Fruit fly (Drosophila melanogaster): ENCODE measurements around the gene CG11109.

CG11109 gene

DNA sequence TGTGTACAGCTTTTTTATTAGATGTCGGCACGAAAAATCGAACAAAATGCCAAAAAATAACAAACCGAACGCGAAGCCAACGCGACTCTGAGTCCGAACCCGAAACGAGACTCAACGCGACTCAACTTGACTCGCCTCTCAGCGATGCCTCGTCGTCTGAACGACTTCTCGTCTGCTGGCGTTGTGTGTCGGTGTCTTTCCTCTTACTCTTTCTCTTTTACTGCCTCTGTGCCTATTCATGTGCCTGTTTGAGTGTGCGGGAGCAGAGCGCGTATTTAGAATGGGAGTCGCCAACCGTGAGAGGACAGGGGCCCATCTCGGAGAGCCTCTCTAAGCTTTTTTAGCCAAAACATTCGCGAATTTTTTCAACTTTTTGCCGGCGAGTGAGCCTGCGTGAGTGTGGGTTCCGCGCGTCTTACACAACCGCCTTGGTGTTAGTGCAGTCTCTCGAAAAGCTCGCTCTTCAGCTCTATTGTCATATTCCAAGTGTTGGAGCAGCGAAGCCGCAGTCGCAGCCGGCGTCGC lies 47.3 kb upstream of the CG11109 start (continued):
- no peak for TF ChIP-seq onecut (GFP tag; IDR thresholded peaks at IDR 0.05)
- TF ChIP-seq chinmo (GFP tag; IDR thresholded peaks at IDR 0.05; ENCODE audit: partially characterized antibody): peak; percentile 90; the same call in 3 of the 4 replicates
- TF ChIP-seq Adf1 (GFP tag; IDR thresholded peaks at IDR 0.05): peak; percentile 95
- TF ChIP-seq az2 (GFP tag; optimal IDR thresholded peaks at IDR 0.05): no peak
- TF ChIP-seq pho (GFP tag; optimal IDR thresholded peaks at IDR 0.05): no peak
- no peak for TF ChIP-seq gro (GFP tag; optimal IDR thresholded peaks at IDR 0.05)
- no peak for TF ChIP-seq sd (tag; optimal IDR thresholded peaks at IDR 0.05)
- TF ChIP-seq esg (GFP tag; conservative IDR thresholded peaks at IDR 0.05): no peak
- TF ChIP-seq CG1603 (tag; optimal IDR thresholded peaks at IDR 0.05): no peak
- no peak for TF ChIP-seq CG2199 (GFP tag; IDR thresholded peaks at IDR 0.05)
- peak; percentile 83 for TF ChIP-seq CG3163 (GFP tag; optimal IDR thresholded peaks at IDR 0.05)
- peak; percentile 69 for TF ChIP-seq CG10543 (GFP tag; optimal IDR thresholded peaks at IDR 0.05)
- no peak for TF ChIP-seq CG15479 (GFP tag; optimal IDR thresholded peaks at IDR 0.05)
- no peak for TF ChIP-seq NC2β (GFP tag; optimal IDR thresholded peaks at IDR 0.05)
- TF ChIP-seq gfzf (GFP tag; optimal IDR thresholded peaks at IDR 0.05): no peak
- TF ChIP-seq seq (GFP tag; IDR thresholded peaks at IDR 0.05): peak; percentile 33; the same call in 1 of the 2 replicates
- peak; percentile 34 for TF ChIP-seq CG18599 (GFP tag; optimal IDR thresholded peaks at IDR 0.05)
- no peak for TF ChIP-seq TFAM (GFP tag; optimal IDR thresholded peaks at IDR 0.05)
- TF ChIP-seq Abd-B (GFP tag; optimal IDR thresholded peaks at IDR 0.05): no peak
- no peak for TF ChIP-seq Xrp1 (GFP tag; IDR thresholded peaks at IDR 0.05)
- TF ChIP-seq bigmax (GFP tag; optimal IDR thresholded peaks at IDR 0.05): no peak
- TF ChIP-seq lbe (GFP tag; optimal IDR thresholded peaks at IDR 0.05): peak; percentile 91
- TF ChIP-seq B-H1 (GFP tag; IDR thresholded peaks at IDR 0.05): no peak
- TF ChIP-seq CG2202 (tag; optimal IDR thresholded peaks at IDR 0.05): no peak
- TF ChIP-seq Dad (GFP tag; optimal IDR thresholded peaks at IDR 0.05): no peak
- peak; percentile 19 for TF ChIP-seq CG13296 (GFP tag; optimal IDR thresholded peaks at IDR 0.05)
- TF ChIP-seq dati (GFP tag; IDR thresholded peaks at IDR 0.05): no peak
- TF ChIP-seq nau (GFP tag; optimal IDR thresholded peaks at IDR 0.05): peak; percentile 32
- TF ChIP-seq z (GFP tag; IDR thresholded peaks at IDR 0.05): peak; percentile 15; the same call in 1 of the 3 replicates
- peak; percentile 12 for TF ChIP-seq caup (GFP tag; optimal IDR thresholded peaks at IDR 0.05; ENCODE audit: severe bottlenecking)
- TF ChIP-seq nom (GFP tag; optimal IDR thresholded peaks at IDR 0.05): peak; percentile 54
- TF ChIP-seq Optix (GFP tag; IDR thresholded peaks at IDR 0.05): no peak
- TF ChIP-seq CG32532 (GFP tag; IDR thresholded peaks at IDR 0.05): peak; percentile 61; the same call in 1 of the 2 replicates
- no peak for TF ChIP-seq cas (GFP tag; IDR thresholded peaks at IDR 0.05)
- TF ChIP-seq cwo (GFP tag; optimal IDR thresholded peaks at IDR 0.05): peak; percentile 17
- TF ChIP-seq CG2889 (GFP tag; IDR thresholded peaks at IDR 0.05): no peak
- peak; percentile 77; the same call in 2 of the 3 replicates for TF ChIP-seq CG6175 (GFP tag; IDR thresholded peaks at IDR 0.05)
- no peak for TF ChIP-seq h (optimal IDR thresholded peaks at IDR 0.05)
- TF ChIP-seq CG7372 (GFP tag; IDR thresholded peaks at IDR 0.05): no peak
- no peak for TF ChIP-seq Xbp1 (GFP tag; optimal IDR thresholded peaks at IDR 0.05)
- TF ChIP-seq CG15073 (GFP tag; optimal IDR thresholded peaks at IDR 0.05): no peak
- peak; percentile 46 for TF ChIP-seq lab (GFP tag; optimal IDR thresholded peaks at IDR 0.05)
- TF ChIP-seq lilli (GFP tag; optimal IDR thresholded peaks at IDR 0.05): no peak
- 0 out of 3 replicates have a peak, but pooled peaks have one; percentile 35 for TF ChIP-seq ci (GFP tag; IDR thresholded peaks at IDR 0.05)
- TF ChIP-seq gcm2 (GFP tag; optimal IDR thresholded peaks at IDR 0.05): no peak
- TF ChIP-seq CG34422 (GFP tag; IDR thresholded peaks at IDR 0.05): no peak; the same call in 2 of the 3 replicates
- peak; percentile 19 for TF ChIP-seq CrebB (tag; optimal IDR thresholded peaks at IDR 0.05)
- no peak for TF ChIP-seq chn (GFP tag; optimal IDR thresholded peaks at IDR 0.05)
- TF ChIP-seq corto (GFP tag; optimal IDR thresholded peaks at IDR 0.05): peak; percentile 48
- no peak for TF ChIP-seq tgo (GFP tag; IDR thresholded peaks at IDR 0.05)
- no peak for TF ChIP-seq CG8944 (GFP tag; optimal IDR thresholded peaks at IDR 0.05)

All from whole organism, embryonic.